Fruit fly (Drosophila melanogaster): Measurements from ENCODE around the gene dmrt99B.

dmrt99B gene

DNA sequence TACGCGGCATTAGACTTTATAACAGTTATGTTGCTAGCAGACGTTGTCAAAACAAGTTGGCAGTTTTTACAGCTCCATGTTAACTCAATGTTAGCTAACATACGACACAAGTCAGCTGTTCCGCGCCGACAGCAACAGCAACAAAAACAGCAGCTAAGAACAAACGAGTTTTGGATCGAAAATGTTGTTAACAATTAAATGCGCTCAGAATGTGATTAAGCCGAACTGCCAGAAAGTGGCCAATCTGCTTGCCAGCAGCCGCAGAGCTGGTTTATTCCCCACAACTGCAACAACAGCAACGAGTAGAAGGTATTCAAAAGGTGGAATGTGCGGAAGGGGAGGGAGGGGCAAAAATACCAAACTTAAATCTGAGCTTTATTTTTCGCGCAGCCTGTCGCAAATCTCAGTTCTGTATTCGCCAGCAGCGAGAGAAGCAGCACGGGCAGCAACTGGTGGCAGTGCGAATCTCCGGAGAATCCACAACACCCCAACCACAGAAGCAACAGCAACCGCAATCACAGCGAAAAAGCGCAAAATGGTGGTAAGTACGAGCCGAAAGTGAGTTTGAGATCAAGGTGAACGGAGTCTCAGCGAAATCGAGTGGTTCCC lies 30.8 kb downstream of the dmrt99B start, which contains the start of gene Pcd (continued):
- TF ChIP-seq fu2 (GFP tag; optimal IDR thresholded peaks at IDR 0.05) (no peak), ara (GFP tag; IDR thresholded peaks at IDR 0.05) (no peak), Doc3 (GFP tag; IDR thresholded peaks at IDR 0.05; ENCODE audit: partially characterized antibody) (no peak), CG17328 (GFP tag; IDR thresholded peaks at IDR 0.05) (0 out of 2 replicates have a peak, but pooled peaks have one; percentile 27), Med (GFP tag) (peak; percentile 33), Xbp1 (GFP tag; optimal IDR thresholded peaks at IDR 0.05) (no peak), Spps (tag; optimal IDR thresholded peaks at IDR 0.05) (no peak), Elba2 (GFP tag; optimal IDR thresholded peaks at IDR 0.05) (no peak), pnt (GFP tag; optimal IDR thresholded peaks at IDR 0.05) (no peak), Dbx (GFP tag; IDR thresholded peaks at IDR 0.05) (0 out of 3 replicates have a peak, but pooled peaks have one; percentile 39), Ada2b (GFP tag; IDR thresholded peaks at IDR 0.05) (no peak), CrebB (tag; optimal IDR thresholded peaks at IDR 0.05) (no peak), CG10959 (GFP tag; IDR thresholded peaks at IDR 0.05) (no peak), CG42726 (GFP tag; IDR thresholded peaks at IDR 0.05; ENCODE audit: partially characterized antibody) (0 out of 2 replicates have a peak, but pooled peaks have one; percentile 17), CG34376 (GFP tag; optimal IDR thresholded peaks at IDR 0.05) (peak; percentile 43), zf30C (GFP tag; optimal IDR thresholded peaks at IDR 0.05) (no peak), CG6791 (GFP tag; IDR thresholded peaks at IDR 0.05; ENCODE audit: partially characterized antibody) (no peak), grau (tag; optimal IDR thresholded peaks at IDR 0.05) (no peak), CG7271 (tag; optimal IDR thresholded peaks at IDR 0.05) (no peak), zfh1 (GFP tag; IDR thresholded peaks at IDR 0.05) (0 out of 3 replicates have a peak, but pooled peaks have one; percentile 9), vnd (GFP tag; IDR thresholded peaks at IDR 0.05; ENCODE audit: partially characterized antibody) (no peak), ro (GFP tag; IDR thresholded peaks at IDR 0.05) (no peak), Deaf1 (tag; optimal IDR thresholded peaks at IDR 0.05) (no peak), CG32767 (GFP tag; IDR thresholded peaks at IDR 0.05) (0 out of 2 replicates have a peak, but pooled peaks have one; percentile 21), wor (GFP tag; IDR thresholded peaks at IDR 0.05) (no peak), crp (GFP tag; optimal IDR thresholded peaks at IDR 0.05) (peak; percentile 55 to 94), tll (GFP tag; optimal IDR thresholded peaks at IDR 0.05) (no peak), Oli (tag; optimal IDR thresholded peaks at IDR 0.05) (no peak), CG33213 (GFP tag; optimal IDR thresholded peaks at IDR 0.05) (no peak), CG18262 (tag; optimal IDR thresholded peaks at IDR 0.05) (no peak), Atf3 (GFP tag; optimal IDR thresholded peaks at IDR 0.05) (no peak), CG3726 (GFP tag; IDR thresholded peaks at IDR 0.05) (no peak), CG15011 (GFP tag; optimal IDR thresholded peaks at IDR 0.05) (no peak), CG6813 (GFP tag; optimal IDR thresholded peaks at IDR 0.05) (no peak), az2 (GFP tag; optimal IDR thresholded peaks at IDR 0.05) (no peak), Atf-2 (GFP tag; optimal IDR thresholded peaks at IDR 0.05) (no peak), cwo (GFP tag; optimal IDR thresholded peaks at IDR 0.05) (no peak), CG14014 (GFP tag; IDR thresholded peaks at IDR 0.05) (no peak), Dad (GFP tag; optimal IDR thresholded peaks at IDR 0.05) (no peak), HLH4C (GFP tag; IDR thresholded peaks at IDR 0.05; ENCODE audit: partially characterized antibody) (0 out of 3 replicates have a peak, but pooled peaks have one; percentile 36), CG17612 (GFP tag; IDR thresholded peaks at IDR 0.05) (no peak), NC2α (GFP tag; optimal IDR thresholded peaks at IDR 0.05) (no peak), kay (GFP tag; optimal IDR thresholded peaks at IDR 0.05) (no peak), hbn (GFP tag; IDR thresholded peaks at IDR 0.05; ENCODE audit: partially characterized antibody) (0 out of 2 replicates have a peak, but pooled peaks have one; percentile 24), Optix (GFP tag; IDR thresholded peaks at IDR 0.05) (no peak), CG12769 (tag; optimal IDR thresholded peaks at IDR 0.05) (peak; percentile 71), CG10209 (GFP tag; optimal IDR thresholded peaks at IDR 0.05) (no peak), CG1603 (tag; optimal IDR thresholded peaks at IDR 0.05) (peak; percentile 30), row (GFP tag; IDR thresholded peaks at IDR 0.05) (no peak)

Measured in whole organism, embryonic.